Worm (Caenorhabditis elegans) whole organism, late embryonic: ENCODE data around the gene ZC190.7.
"Not testable (repeated sequence)": the region's sequence is repeated elsewhere in the genome, so short reads cannot be mapped to it uniquely, and the experiment has no call there.

Experiments used
- C38D4.7 ChIP-seq: fragments of 200-800 bp; sonication (Bioruptor generic); optimal IDR thresholded peaks from 2 replicates; lab custom pipeline; 2018; ENCODE audit warnings: mild to moderate bottlenecking, missing genetic modification characterization, moderate library complexity, missing compliant biosample characterization
- F13H6.1 ChIP-seq: sonication (generic microtip); optimal IDR thresholded peaks from 2 replicates; lab custom pipeline; 2016; ENCODE audit warnings: missing genetic modification characterization, missing compliant biosample characterization
- K09A11.1 ChIP-seq: sonication (generic microtip); optimal IDR thresholded peaks from 2 replicates; lab custom pipeline; 2017; ENCODE audit warnings: antibody characterized with exemption, mild to moderate bottlenecking, missing genetic modification characterization, missing compliant biosample characterization; ENCODE audit not compliant: insufficient read depth
- T23F11.4 ChIP-seq: fragments of 200-800 bp; sonication (Bioruptor generic); optimal IDR thresholded peaks from 2 replicates; lab custom pipeline; 2018; ENCODE audit warnings: mild to moderate bottlenecking, missing genetic modification characterization, missing compliant biosample characterization
- Y22D7AL.16 ChIP-seq: sonication (generic microtip); optimal IDR thresholded peaks from 2 replicates; lab custom pipeline; 2016; ENCODE audit warnings: missing genetic modification characterization, missing compliant biosample characterization
- ahr-1 ChIP-seq: sonication (generic microtip); optimal IDR thresholded peaks from 2 replicates; lab custom pipeline; 2016; ENCODE audit warnings: missing genetic modification characterization, missing compliant biosample characterization
- ceh-14 ChIP-seq: sonication (generic microtip); optimal IDR thresholded peaks from 2 replicates; lab custom pipeline; 2016; ENCODE audit warnings: missing genotype, missing genetic modification characterization, missing compliant biosample characterization
- ceh-2 ChIP-seq: sonication (generic microtip); optimal IDR thresholded peaks from 2 replicates; lab custom pipeline; 2016; ENCODE audit warnings: missing genotype, missing genetic modification characterization, missing compliant biosample characterization
- ceh-22 ChIP-seq: sonication (generic microtip); optimal IDR thresholded peaks from 2 replicates; lab custom pipeline; 2017; ENCODE audit warnings: missing biosample characterization, missing genetic modification characterization
- ceh-24 ChIP-seq: sonication (generic microtip); optimal IDR thresholded peaks from 2 replicates; lab custom pipeline; 2016; ENCODE audit warnings: mild to moderate bottlenecking, missing genetic modification characterization, missing compliant biosample characterization
- ceh-31 ChIP-seq: sonication (generic microtip); optimal IDR thresholded peaks from 2 replicates; lab custom pipeline; 2016; ENCODE audit warnings: missing genetic modification characterization, missing compliant biosample characterization
- ceh-48 ChIP-seq: sonication (generic microtip); optimal IDR thresholded peaks from 2 replicates; lab custom pipeline; 2016; ENCODE audit warnings: missing genetic modification characterization, inconsistent platforms, missing compliant biosample characterization
- che-1 ChIP-seq: sonication (generic microtip); optimal IDR thresholded peaks from 2 replicates; lab custom pipeline; 2016; ENCODE audit warnings: mild to moderate bottlenecking, missing genetic modification characterization, missing compliant biosample characterization
- dmd-4 ChIP-seq: sonication (generic microtip); optimal IDR thresholded peaks from 2 replicates; lab custom pipeline; 2016; ENCODE audit warnings: borderline replicate concordance, missing genetic modification characterization, missing compliant biosample characterization
- elt-4 ChIP-seq: sonication (generic microtip); optimal IDR thresholded peaks from 2 replicates; lab custom pipeline; 2016; ENCODE audit warnings: missing genetic modification characterization, missing compliant biosample characterization
- ets-4 ChIP-seq: sonication (generic microtip); optimal IDR thresholded peaks from 2 replicates; lab custom pipeline; 2016; ENCODE audit warnings: missing genetic modification characterization, missing compliant biosample characterization
- fax-1 ChIP-seq: sonication (generic microtip); optimal IDR thresholded peaks from 2 replicates; lab custom pipeline; 2016; ENCODE audit warnings: missing genotype, missing genetic modification characterization, missing compliant biosample characterization
- hlh-13 ChIP-seq: fragments of 200-800 bp; sonication (Bioruptor generic); optimal IDR thresholded peaks from 2 replicates; lab custom pipeline; 2018; ENCODE audit warnings: mild to moderate bottlenecking, missing genetic modification characterization, missing compliant biosample characterization
- hlh-6 ChIP-seq: sonication (generic microtip); optimal IDR thresholded peaks from 2 replicates; lab custom pipeline; 2016; ENCODE audit warnings: missing genotype, missing genetic modification characterization, missing compliant biosample characterization
- lim-6 ChIP-seq: sonication (generic microtip); optimal IDR thresholded peaks from 2 replicates; lab custom pipeline; 2016; ENCODE audit warnings: missing genetic modification characterization, missing compliant biosample characterization
- lin-11 ChIP-seq: fragments of 200-800 bp; sonication (Bioruptor generic); optimal IDR thresholded peaks from 2 replicates; lab custom pipeline; 2018; ENCODE audit warnings: mild to moderate bottlenecking, missing genetic modification characterization, missing compliant biosample characterization
- mec-3 ChIP-seq: sonication (generic microtip); optimal IDR thresholded peaks from 2 replicates; lab custom pipeline; 2016; ENCODE audit warnings: borderline replicate concordance, missing genetic modification characterization, missing compliant biosample characterization
- npax-4 ChIP-seq: sonication (generic microtip); optimal IDR thresholded peaks from 2 replicates; lab custom pipeline; 2016; ENCODE audit warnings: missing genetic modification characterization, missing compliant biosample characterization
- odd-2 ChIP-seq: sonication (generic microtip); optimal IDR thresholded peaks from 2 replicates; lab custom pipeline; 2017; ENCODE audit warnings: antibody characterized with exemption, mild to moderate bottlenecking, missing genetic modification characterization, missing compliant biosample characterization
- pag-3 ChIP-seq: sonication (generic microtip); optimal IDR thresholded peaks from 2 replicates; lab custom pipeline; 2016; ENCODE audit warnings: missing compliant biosample characterization, missing genetic modification characterization, borderline replicate concordance
- pax-1 ChIP-seq: fragments of 150-350 bp; optimal IDR thresholded peaks from 2 replicates; lab custom pipeline; 2014; ENCODE audit warnings: missing biosample characterization, missing genetic modification characterization
- pha-2 ChIP-seq: sonication (generic microtip); optimal IDR thresholded peaks from 2 replicates; lab custom pipeline; 2017; ENCODE audit warnings: mild to moderate bottlenecking, missing genetic modification characterization, missing compliant biosample characterization
- pqm-1 ChIP-seq: sonication (generic microtip); optimal IDR thresholded peaks from 2 replicates; lab custom pipeline; 2016; ENCODE audit warnings: missing genetic modification characterization, missing compliant biosample characterization
- pros-1 ChIP-seq: fragments of 150-350 bp; optimal IDR thresholded peaks from 2 replicates; lab custom pipeline; 2014; ENCODE audit warnings: missing biosample characterization, missing genetic modification reagents, missing genetic modification characterization
- ref-2 ChIP-seq: sonication (generic microtip); optimal IDR thresholded peaks from 2 replicates; lab custom pipeline; 2016; ENCODE audit warnings: missing genetic modification characterization, missing compliant biosample characterization
- sdc-2 ChIP-seq: sonication (generic microtip); optimal IDR thresholded peaks from 2 replicates; lab custom pipeline; 2016; ENCODE audit warnings: missing genotype, missing genetic modification characterization, missing compliant biosample characterization
- tbx-7 ChIP-seq: sonication (generic microtip); optimal IDR thresholded peaks from 2 replicates; lab custom pipeline; 2016; ENCODE audit warnings: missing genotype, missing genetic modification characterization, missing compliant biosample characterization
- ttx-3 ChIP-seq: sonication (generic microtip); optimal IDR thresholded peaks from 2 replicates; lab custom pipeline; 2016; ENCODE audit warnings: missing genetic modification reagents, missing genetic modification characterization, missing compliant biosample characterization
- unc-55 ChIP-seq: sonication (generic microtip); optimal IDR thresholded peaks from 2 replicates; lab custom pipeline; 2017; ENCODE audit warnings: missing biosample characterization, missing genetic modification reagents, missing genetic modification characterization

ZC190.7 gene

DNA sequence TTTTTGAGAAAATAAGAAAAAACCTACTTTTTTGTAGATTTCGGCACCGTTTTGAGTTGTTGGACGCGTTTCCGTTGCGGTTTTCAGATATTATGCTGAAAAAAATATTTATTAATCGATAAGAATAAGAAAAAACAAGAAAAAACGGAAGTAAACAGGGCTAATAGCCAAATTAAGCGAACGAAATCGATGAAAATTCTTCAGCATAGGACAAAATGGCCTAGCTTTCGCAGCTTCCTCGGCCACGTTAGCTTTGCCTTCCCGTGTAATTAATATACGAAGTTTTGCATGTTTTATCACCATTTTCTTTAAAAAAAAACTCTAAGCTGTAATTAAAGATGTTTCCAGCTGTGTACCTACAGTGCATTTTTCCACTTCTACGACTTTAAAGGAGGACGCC is 9.6 kb upstream of the ZC190.7 start, which contains the start of gene ZC190.10:
TSS of gene ZC190.10 (minus strand) at position 101 of the 400 bp plus-strand sequence.
- not testable (repeated sequence) for TF ChIP-seq hlh-6; npax-4 (tag; lab: Kevin White, UChicago); ceh-22

ce11 chrV:8687707-8688106 is 1.0 kb upstream of the ZC190.7 start, which contains the start of gene ZC190.8:
ZC190.8 (minus strand) TSS chrV:8687807.
- TF ChIP-seq tbx-7 (tag; lab: Kevin White, UChicago): no peak
- no peak for TF ChIP-seq ref-2 (tag; lab: Kevin White, UChicago)
- no peak for TF ChIP-seq unc-55 (GFP tag; lab: Kevin White, UChicago)
- no peak for TF ChIP-seq Y22D7AL.16 (tag; lab: Kevin White, UChicago)
- no peak for TF ChIP-seq C38D4.7
- no peak for TF ChIP-seq fax-1
- TF ChIP-seq che-1 (tag; lab: Kevin White, UChicago): no peak
- no peak for TF ChIP-seq dmd-4 (tag; lab: Kevin White, UChicago)
- TF ChIP-seq sdc-2 (tag; lab: Kevin White, UChicago): no peak
- no peak for TF ChIP-seq elt-4
- TF ChIP-seq T23F11.4 (GFP tag; lab: Kevin White, UChicago): no peak
- no peak for TF ChIP-seq ceh-2 (tag; lab: Kevin White, UChicago)

DNA sequence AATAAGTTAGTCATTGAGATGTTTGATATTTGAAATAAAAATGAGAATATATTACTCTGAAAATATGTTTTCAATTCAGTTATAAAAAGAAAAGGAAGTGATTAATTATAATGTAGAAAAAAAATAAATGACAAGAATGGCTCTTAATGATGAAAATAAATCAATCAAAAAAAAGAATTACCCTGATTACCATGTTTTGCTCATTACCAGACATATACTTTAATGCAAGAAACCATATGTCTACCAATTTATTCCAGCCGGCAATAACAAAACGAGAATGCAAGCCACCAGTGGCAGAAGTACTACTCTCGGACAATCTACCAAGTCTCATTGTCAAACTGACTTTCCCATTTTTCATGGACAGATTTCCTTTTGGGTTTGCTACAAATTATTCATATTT is 2.9 kb downstream of the ZC190.7 start:
- TF ChIP-seq ceh-31 (no peak), ttx-3 (no peak), T23F11.4 (GFP tag; lab: Kevin White, UChicago) (no peak), pha-2 (no peak), pax-1 (tag; lab: Kevin White, UChicago) (no peak), elt-4 (no peak), dmd-4 (tag; lab: Kevin White, UChicago) (no peak), fax-1 (no peak), K09A11.1 (tag; lab: Kevin White, UChicago) (no peak), hlh-6 (no peak), che-1 (tag; lab: Kevin White, UChicago) (no peak), mec-3 (tag; lab: Kevin White, UChicago) (no peak)

DNA sequence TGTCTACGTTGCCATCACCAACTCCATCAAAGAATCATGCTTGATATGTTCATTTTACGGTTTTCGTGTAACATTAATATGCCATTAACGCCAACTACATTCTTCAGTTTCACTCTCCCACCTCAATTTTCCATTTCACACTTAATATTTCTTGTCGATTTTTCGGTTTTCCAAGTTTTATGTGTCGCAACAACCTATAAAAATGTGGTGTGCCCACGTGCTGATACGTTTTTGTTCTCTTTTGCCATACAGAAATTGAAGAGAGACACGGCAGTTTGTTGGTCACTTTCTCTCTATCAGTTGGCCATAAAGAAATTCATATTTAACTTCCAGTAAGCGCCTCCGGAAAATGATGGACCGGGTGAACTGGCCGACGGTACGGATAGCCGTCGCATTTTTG is 3.9 kb downstream of the ZC190.7 start, which contains the start of gene cln-3.3:
TSS of gene cln-3.3 (plus strand) at position 334 of the 400 bp plus-strand sequence.
- no peak for TF ChIP-seq pha-2
- no peak for TF ChIP-seq ceh-2 (tag; lab: Kevin White, UChicago)
- TF ChIP-seq odd-2 (tag; lab: Kevin White, UChicago): no peak
- TF ChIP-seq T23F11.4 (GFP tag; lab: Kevin White, UChicago): no peak
- TF ChIP-seq lin-11 (tag; lab: Kevin White, UChicago): no peak
- TF ChIP-seq pros-1 (tag; lab: Kevin White, UChicago): no peak
- no peak for TF ChIP-seq F13H6.1 (tag; lab: Kevin White, UChicago)
- TF ChIP-seq pag-3 (tag; lab: Kevin White, UChicago): no peak
- TF ChIP-seq ref-2 (tag; lab: Kevin White, UChicago): no peak
- no peak for TF ChIP-seq mec-3 (tag; lab: Kevin White, UChicago)
- no peak for TF ChIP-seq lim-6 (tag; lab: Kevin White, UChicago)
- no peak for TF ChIP-seq ceh-48 (tag; lab: Kevin White, UChicago)
- TF ChIP-seq ceh-24 (tag; lab: Kevin White, UChicago): no peak
- no peak for TF ChIP-seq ahr-1 (tag; lab: Kevin White, UChicago)
- no peak for TF ChIP-seq hlh-13 (GFP tag; lab: Kevin White, UChicago)

DNA sequence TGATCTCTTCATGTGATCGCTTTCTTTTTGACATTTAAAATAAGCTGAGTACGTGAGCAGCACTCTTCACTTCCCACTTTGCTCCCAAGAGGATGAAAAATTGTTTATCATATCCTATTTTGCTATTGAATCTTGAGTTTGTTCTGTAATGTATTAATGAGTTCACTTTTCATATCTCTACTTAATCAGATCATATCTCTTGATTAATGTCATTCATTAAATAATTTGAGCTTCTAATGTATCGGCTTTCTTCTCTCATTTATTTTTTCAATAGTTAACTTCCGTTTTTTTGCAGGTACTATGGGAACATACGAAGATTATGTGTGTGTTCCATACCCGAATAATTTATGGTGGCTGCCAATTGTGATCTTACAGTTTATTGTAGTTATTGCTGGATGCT is 5.6 kb downstream of the ZC190.7 start, which contains the start of gene ZC190.2:
TSS of gene ZC190.2 (plus strand) at position 301 of the 400 bp plus-strand sequence.
- TF ChIP-seq pqm-1 (no peak), ceh-14 (tag; lab: Kevin White, UChicago) (no peak), ets-4 (tag; lab: Kevin White, UChicago) (no peak)
